Fruit fly (Drosophila melanogaster): ENCODE results near the gene CG6683.

Gene CG6683

dm6 chr3L:8519232-8519631 is 4.5 kb upstream of the CG6683 start:
- peak; percentile 69 for TF ChIP-seq CG3995 (GFP tag; optimal IDR thresholded peaks at IDR 0.05)
- TF ChIP-seq exex (tag; optimal IDR thresholded peaks at IDR 0.05), result peak; percentile 82
- 0 out of 2 replicates have a peak, but pooled peaks have one; percentile 31 for TF ChIP-seq sim (GFP tag; IDR thresholded peaks at IDR 0.05)
- TF ChIP-seq sens (GFP tag), result peak; percentile 60
- peak; percentile 63 for TF ChIP-seq Med (GFP tag)
- TF ChIP-seq sug (tag; optimal IDR thresholded peaks at IDR 0.05), result peak; percentile 31
- no peak for TF ChIP-seq caup (GFP tag; optimal IDR thresholded peaks at IDR 0.05; ENCODE audit: severe bottlenecking)
- no peak for TF ChIP-seq peb (GFP tag; IDR thresholded peaks at IDR 0.05)
- TF ChIP-seq Fer3 (tag; optimal IDR thresholded peaks at IDR 0.05), result peak; percentile 5
- 0 out of 3 replicates have a peak, but pooled peaks have one; percentile 24 for TF ChIP-seq CG11695 (GFP tag; IDR thresholded peaks at IDR 0.05)
- no peak for TF ChIP-seq Fer2 (tag; optimal IDR thresholded peaks at IDR 0.05)
- peak; percentile 62 for TF ChIP-seq lab (GFP tag; optimal IDR thresholded peaks at IDR 0.05)
- peak; percentile 4 for TF ChIP-seq CG6813 (GFP tag; optimal IDR thresholded peaks at IDR 0.05)
- peak; percentile 49; the same call in 1 of the 2 replicates for TF ChIP-seq GATAe (GFP tag; conservative IDR thresholded peaks at IDR 0.05)
- peak; percentile 52 for TF ChIP-seq CG34376 (GFP tag; optimal IDR thresholded peaks at IDR 0.05)
- TF ChIP-seq Rfx (GFP tag; IDR thresholded peaks at IDR 0.05), result peak; percentile 39
- TF ChIP-seq bigmax (GFP tag; optimal IDR thresholded peaks at IDR 0.05), result peak; percentile 70
- peak; percentile 32; the same call in 1 of the 2 replicates for TF ChIP-seq Atf6 (GFP tag; IDR thresholded peaks at IDR 0.05)
- TF ChIP-seq CG13894 (tag; optimal IDR thresholded peaks at IDR 0.05), result peak; percentile 66
- TF ChIP-seq row (GFP tag; IDR thresholded peaks at IDR 0.05), result peak; percentile 53; the same call in 2 of the 3 replicates
- peak; percentile 21 for TF ChIP-seq CG2678 (tag; optimal IDR thresholded peaks at IDR 0.05)
- no peak for TF ChIP-seq Doc3 (GFP tag; IDR thresholded peaks at IDR 0.05; ENCODE audit: partially characterized antibody)
- TF ChIP-seq CG2129 (GFP tag; IDR thresholded peaks at IDR 0.05; ENCODE audit: partially characterized antibody), result no peak
- TF ChIP-seq sd (tag; optimal IDR thresholded peaks at IDR 0.05), result peak; percentile 3
- peak; percentile 18; the same call in 1 of the 3 replicates for TF ChIP-seq ci (GFP tag; IDR thresholded peaks at IDR 0.05)
- TF ChIP-seq CG13296 (GFP tag; optimal IDR thresholded peaks at IDR 0.05), result peak; percentile 15
- TF ChIP-seq CG2120 (GFP tag; optimal IDR thresholded peaks at IDR 0.05), result peak; percentile 21
- peak; percentile 28 for TF ChIP-seq HmgZ (tag; optimal IDR thresholded peaks at IDR 0.05)
- peak; percentile 57 for TF ChIP-seq mirr (GFP tag; optimal IDR thresholded peaks at IDR 0.05)
- 0 out of 2 replicates have a peak, but pooled peaks have one; percentile 24 for TF ChIP-seq CG14014 (GFP tag; IDR thresholded peaks at IDR 0.05)
- TF ChIP-seq kay (GFP tag; optimal IDR thresholded peaks at IDR 0.05), result peak; percentile 61
- TF ChIP-seq CG1233 (GFP tag; optimal IDR thresholded peaks at IDR 0.05), result no peak
- no peak for TF ChIP-seq CG18011 (GFP tag; optimal IDR thresholded peaks at IDR 0.05)
- TF ChIP-seq Bgb (GFP tag; IDR thresholded peaks at IDR 0.05; ENCODE audit: partially characterized antibody), result 0 out of 2 replicates have a peak, but pooled peaks have one; percentile 11
- no peak for TF ChIP-seq hkb (optimal IDR thresholded peaks at IDR 0.05)
- TF ChIP-seq hkb (GFP tag; IDR thresholded peaks at IDR 0.05), result 0 out of 2 replicates have a peak, but pooled peaks have one; percentile 15
- no peak for TF ChIP-seq CG4820 (GFP tag; optimal IDR thresholded peaks at IDR 0.05)
- TF ChIP-seq CG5953 (GFP tag; IDR thresholded peaks at IDR 0.05), result peak; percentile 32; the same call in 1 of the 2 replicates
- TF ChIP-seq eyg (GFP tag; optimal IDR thresholded peaks at IDR 0.05), result no peak
- TF ChIP-seq CG10267 (tag; optimal IDR thresholded peaks at IDR 0.05), result no peak
- TF ChIP-seq Chrac-16 (GFP tag; optimal IDR thresholded peaks at IDR 0.05), result no peak
- no peak for TF ChIP-seq trh (GFP tag; optimal IDR thresholded peaks at IDR 0.05)
- TF ChIP-seq grn (GFP tag; optimal IDR thresholded peaks at IDR 0.05), result peak; percentile 66
- no peak for TF ChIP-seq gcm (GFP tag; optimal IDR thresholded peaks at IDR 0.05)
- peak; percentile 62; the same call in 1 of the 2 replicates for TF ChIP-seq onecut (GFP tag; IDR thresholded peaks at IDR 0.05)
- 0 out of 2 replicates have a peak, but pooled peaks have one; percentile 9 for TF ChIP-seq Ptx1 (GFP tag; IDR thresholded peaks at IDR 0.05)
- TF ChIP-seq Dbx (GFP tag; IDR thresholded peaks at IDR 0.05), result peak; percentile 30; the same call in 1 of the 3 replicates
- peak; percentile 29 for TF ChIP-seq CG18599 (GFP tag; optimal IDR thresholded peaks at IDR 0.05)
- no peak for TF ChIP-seq wor (GFP tag; IDR thresholded peaks at IDR 0.05)
- no peak for TF ChIP-seq CG6854 (GFP tag; optimal IDR thresholded peaks at IDR 0.05)
